Fruit fly (Drosophila melanogaster): ENCODE results near the gene CG15458.
"Not testable (repeated sequence)": the region's sequence is repeated elsewhere in the genome, so short reads cannot be mapped to it uniquely, and the experiment has no call there.

Gene CG15458

DNA sequence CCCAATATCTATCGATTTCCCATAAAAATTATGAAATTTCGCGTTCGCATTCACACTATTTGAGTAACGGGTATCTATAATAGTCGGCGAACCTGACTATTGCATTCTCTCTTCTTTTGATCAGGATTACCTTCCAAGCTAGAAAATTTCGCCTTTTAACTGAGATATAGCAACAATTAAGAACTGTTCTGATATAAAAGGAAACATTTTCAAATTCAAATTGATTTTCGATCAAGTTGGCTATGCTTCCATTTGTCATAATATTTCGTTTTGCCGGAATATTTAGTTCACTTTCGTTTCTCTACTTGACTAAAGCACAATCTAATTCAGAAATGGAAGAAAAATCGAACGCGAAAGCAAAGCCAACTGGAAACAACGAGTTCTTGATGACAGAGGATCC, 32.1 kb upstream of the CG15458 start, which contains the start of gene CG42578:
TSS of gene CG42578 (plus strand) at position 301 of the 400 bp plus-strand sequence.
- not testable (repeated sequence) for TF ChIP-seq CG7556 (GFP tag; optimal IDR thresholded peaks at IDR 0.05); Fer2 (tag; optimal IDR thresholded peaks at IDR 0.05); knrl (GFP tag; IDR thresholded peaks at IDR 0.05; ENCODE audit: partially characterized antibody)

DNA sequence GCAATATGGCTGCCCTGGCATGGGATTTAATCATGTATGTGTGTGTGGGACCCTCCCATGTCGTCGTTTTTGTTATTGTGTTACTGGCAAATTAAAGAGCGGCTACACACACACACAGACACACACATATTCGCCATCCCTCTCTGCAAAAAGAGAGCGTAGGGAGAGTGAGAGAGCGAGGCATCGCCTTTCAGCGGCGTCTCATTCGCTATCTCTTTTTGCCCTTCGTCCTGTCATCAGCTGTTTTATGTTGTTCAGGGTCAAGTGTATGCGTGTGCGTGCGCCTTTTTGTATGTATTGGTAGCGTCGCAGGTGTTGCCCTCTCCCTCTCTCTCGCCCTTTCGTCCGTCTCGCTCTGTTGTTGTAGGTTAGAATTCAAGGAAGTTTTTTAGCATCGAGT, 22.9 kb upstream of the CG15458 start:
- TF ChIP-seq CG1832 (GFP tag; optimal IDR thresholded peaks at IDR 0.05), result peak; percentile 44
- TF ChIP-seq CG8359 (GFP tag; optimal IDR thresholded peaks at IDR 0.05; ENCODE audit: borderline replicate concordance), result no peak
- no peak for TF ChIP-seq Hmr (GFP tag; optimal IDR thresholded peaks at IDR 0.05)
- TF ChIP-seq cg (GFP tag; optimal IDR thresholded peaks at IDR 0.05), result peak; percentile 63
- TF ChIP-seq scrt (GFP tag; optimal IDR thresholded peaks at IDR 0.05), result peak; percentile 47
- no peak for TF ChIP-seq Jarid2 (GFP tag; optimal IDR thresholded peaks at IDR 0.05)
- peak; percentile 50; the same call in 1 of the 2 replicates for TF ChIP-seq CG10321 (GFP tag; IDR thresholded peaks at IDR 0.05)
- TF ChIP-seq CG6813 (GFP tag; optimal IDR thresholded peaks at IDR 0.05), result no peak
- no peak for TF ChIP-seq crol (GFP tag; IDR thresholded peaks at IDR 0.05)
- peak; percentile 49 for TF ChIP-seq ftz-f1 (GFP tag; optimal IDR thresholded peaks at IDR 0.05)
- peak; percentile 29 for TF ChIP-seq Nf-YC (tag; optimal IDR thresholded peaks at IDR 0.05)
- no peak for TF ChIP-seq ham (GFP tag; IDR thresholded peaks at IDR 0.05)
- TF ChIP-seq crp (GFP tag; optimal IDR thresholded peaks at IDR 0.05), result peak in 1 of 2 experiments; percentile 55
- no peak for TF ChIP-seq kay (GFP tag; optimal IDR thresholded peaks at IDR 0.05)
- TF ChIP-seq Trl (optimal IDR thresholded peaks at IDR 0.05), result peak; percentile 7 to 57
- no peak for TF ChIP-seq Trl (GFP tag; optimal IDR thresholded peaks at IDR 0.05)
- no peak for TF ChIP-seq CG32532 (GFP tag; IDR thresholded peaks at IDR 0.05)
- TF ChIP-seq nom (GFP tag; optimal IDR thresholded peaks at IDR 0.05), result no peak
- TF ChIP-seq abd-A (tag; optimal IDR thresholded peaks at IDR 0.05), result peak; percentile 82
- peak; percentile 61 for TF ChIP-seq Adf1 (GFP tag; IDR thresholded peaks at IDR 0.05)
- TF ChIP-seq Dad (GFP tag; optimal IDR thresholded peaks at IDR 0.05), result no peak
- no peak for TF ChIP-seq esg (GFP tag; conservative IDR thresholded peaks at IDR 0.05)
- no peak for TF ChIP-seq bsh (GFP tag; optimal IDR thresholded peaks at IDR 0.05)
- no peak for TF ChIP-seq CG15514 (GFP tag; optimal IDR thresholded peaks at IDR 0.05)
- peak; percentile 20 for TF ChIP-seq ewg (GFP tag; optimal IDR thresholded peaks at IDR 0.05)
- no peak for TF ChIP-seq Eip74EF (GFP tag; optimal IDR thresholded peaks at IDR 0.05)
- no peak for TF ChIP-seq CG11695 (GFP tag; IDR thresholded peaks at IDR 0.05)
- no peak for TF ChIP-seq CG14860 (GFP tag; IDR thresholded peaks at IDR 0.05; ENCODE audit: partially characterized antibody)
- no peak for TF ChIP-seq CG2120 (GFP tag; optimal IDR thresholded peaks at IDR 0.05)
- TF ChIP-seq Med (GFP tag), result peak; percentile 23
- TF ChIP-seq CG14667 (GFP tag; IDR thresholded peaks at IDR 0.05), result no peak
- no peak for TF ChIP-seq z (GFP tag; IDR thresholded peaks at IDR 0.05)
- 0 out of 4 replicates have a peak, but pooled peaks have one; percentile 40 for TF ChIP-seq chinmo (GFP tag; IDR thresholded peaks at IDR 0.05; ENCODE audit: partially characterized antibody)
- TF ChIP-seq Hey (tag; optimal IDR thresholded peaks at IDR 0.05), result no peak
- no peak for TF ChIP-seq al (GFP tag; IDR thresholded peaks at IDR 0.05)
- no peak for TF ChIP-seq yki (optimal IDR thresholded peaks at IDR 0.05)
- no peak for TF ChIP-seq ro (GFP tag; IDR thresholded peaks at IDR 0.05)
- no peak for TF ChIP-seq CG15269 (tag; optimal IDR thresholded peaks at IDR 0.05)

Measured in whole organism, embryonic.